Worm (Caenorhabditis elegans) whole organism, young adult: ENCODE results near the gene got-2.2.

ENCODE experiments used
- F23B12.7 ChIP-seq: sonication (generic microtip); optimal IDR thresholded peaks from 2 replicates; lab custom pipeline; 2017; ENCODE audit warnings: missing genetic modification characterization, mild to moderate bottlenecking, missing compliant biosample characterization, antibody characterized with exemption, moderate library complexity; ENCODE audit not compliant: insufficient read depth
- K12H6.12 ChIP-seq: fragments of 200-800 bp; sonication (Bioruptor generic); optimal IDR thresholded peaks from 2 replicates; lab custom pipeline; 2018; ENCODE audit warnings: mild to moderate bottlenecking, missing genetic modification characterization, missing compliant biosample characterization
- ceh-58 ChIP-seq: fragments of 200-800 bp; sonication (Bioruptor generic); IDR thresholded peaks from 2 replicates; pipeline ENCODE4 v1.3.6; 2022; ENCODE audit warnings: missing genetic modification characterization, missing compliant biosample characterization
- repo-1 ChIP-seq: sonication (generic microtip); optimal IDR thresholded peaks from 2 replicates; lab custom pipeline; 2017; ENCODE audit warnings: mild to moderate bottlenecking, missing genetic modification characterization, missing compliant biosample characterization
- tlf-1 ChIP-seq: fragments of 200-800 bp; sonication (Bioruptor generic); optimal IDR thresholded peaks from 2 replicates; lab custom pipeline; 2018; ENCODE audit warnings: mild to moderate bottlenecking, missing genetic modification characterization, missing compliant biosample characterization

DNA sequence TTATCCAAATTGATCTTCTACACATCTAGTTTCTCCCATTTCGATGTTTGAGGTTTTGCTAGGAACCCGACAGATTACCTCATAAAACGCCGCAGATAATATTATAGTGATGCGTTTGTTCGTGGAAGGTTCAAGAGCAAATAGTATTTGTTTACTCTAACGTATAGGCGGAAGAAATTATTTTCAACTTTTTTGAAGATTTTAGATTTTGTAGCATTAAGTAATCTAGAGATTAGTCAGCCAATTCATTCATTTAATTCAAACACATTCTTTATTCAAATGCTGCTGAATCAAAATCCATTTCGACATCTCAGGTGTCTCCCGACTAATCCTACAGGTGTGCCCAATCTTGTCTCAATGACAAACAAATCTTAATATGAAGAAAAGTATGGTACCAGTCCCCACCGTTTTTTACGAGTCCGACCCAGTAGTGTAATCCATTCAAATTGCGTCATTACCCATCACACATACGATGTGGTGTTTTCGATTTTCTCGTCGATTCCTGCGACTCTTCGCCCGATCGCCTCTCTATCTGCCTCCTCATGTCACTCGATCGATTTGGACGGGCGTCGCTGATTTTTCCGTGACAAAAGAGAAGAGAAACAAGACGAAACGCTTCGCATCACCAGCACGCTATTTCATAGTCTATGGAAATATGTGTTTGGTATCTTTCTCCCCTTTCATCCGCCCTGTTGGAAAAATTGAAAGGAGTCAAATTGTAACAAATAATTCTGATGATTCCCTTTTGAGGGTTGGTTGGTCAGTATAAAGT lies 13.3 kb downstream of the got-2.2 start:
- TF ChIP-seq ceh-58 (no peak), repo-1 (peak; percentile 75), F23B12.7 (tag; lab: Kevin White, UChicago) (no peak), tlf-1 (peak; percentile 8), K12H6.12 (tag; lab: Kevin White, UChicago) (peak; percentile 10)
